Worm (Caenorhabditis elegans) whole organism, L4/young adult: ENCODE measurements around the gene gldi-1.

Experiments used
- W03F9.2 ChIP-seq: fragments of 150-350 bp; optimal IDR thresholded peaks from 2 replicates; lab custom pipeline; 2014; ENCODE audit warnings: missing biosample characterization, missing genetic modification characterization
- him-1 ChIP-seq: sonication (generic microtip); optimal IDR thresholded peaks from 2 replicates; lab custom pipeline; 2016; ENCODE audit warnings: missing genotype, missing genetic modification reagents, missing genetic modification characterization, missing compliant biosample characterization

DNA sequence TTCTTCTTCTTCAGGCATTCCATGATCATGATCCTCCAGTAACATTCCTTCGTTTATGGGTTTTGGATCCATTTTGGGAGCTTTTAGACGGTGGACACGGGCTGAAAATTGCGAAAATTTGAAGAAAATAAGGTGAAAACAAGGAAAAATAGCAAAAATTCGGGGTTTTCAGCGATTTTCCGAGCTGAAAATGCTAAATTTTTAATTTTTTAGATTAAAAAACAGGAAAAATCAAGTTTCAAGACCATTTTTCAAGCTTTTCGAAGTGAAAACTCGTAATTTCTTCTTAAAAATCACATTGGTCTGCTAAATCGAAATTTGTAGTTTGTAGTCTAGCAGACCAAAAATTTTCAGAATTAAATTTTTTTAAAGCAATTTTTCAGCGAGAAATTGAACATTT, 16.9 kb downstream of the gldi-1 start, which contains the start of gene nfyb-1:
- TF ChIP-seq him-1 (no peak), W03F9.2 (tag; lab: Kevin White, UChicago) (no peak)
